Worm (Caenorhabditis elegans) whole organism, midembryonic: ENCODE data around the gene B0391.14.

Experiments
- klf-2 ChIP-seq: fragments of 200-800 bp; sonication (Bioruptor generic); conservative IDR thresholded peaks from 2 replicates; pipeline ENCODE4 v1.3.6; 2022; ENCODE audit warnings: missing genetic modification reagents, missing genetic modification characterization, missing compliant biosample characterization
- med-1 ChIP-seq: sonication (generic microtip); optimal IDR thresholded peaks from 2 replicates; lab custom pipeline; 2017; ENCODE audit warnings: missing genetic modification characterization, mild to moderate bottlenecking, missing compliant biosample characterization, antibody characterized with exemption, missing genetic modification reagents; ENCODE audit not compliant: insufficient read depth
- ref-1 ChIP-seq: fragments of 200-800 bp; sonication (Bioruptor generic); conservative IDR thresholded peaks from 2 replicates; pipeline ENCODE4 v1.3.6; 2022; ENCODE audit warnings: missing genetic modification reagents, missing genetic modification characterization, missing compliant biosample characterization
- ztf-29 ChIP-seq: fragments of 200-800 bp; sonication (Bioruptor generic); IDR thresholded peaks from 2 replicates; pipeline ENCODE4 v1.3.6; 2022; ENCODE audit warnings: missing genetic modification reagents, missing genetic modification characterization, missing compliant biosample characterization

- TF ChIP-seq klf-2 (GFP tag; lab: Robert Waterston, UW) (no peak), ref-1 (GFP tag; lab: Robert Waterston, UW) (no peak), ztf-29 (GFP tag; lab: Robert Waterston, UW) (no peak), med-1 (GFP tag; lab: Kevin White, UChicago) (no peak)
Observed at ce11 chrV:15559729-15560128, 39.9 kb downstream of the B0391.14 start.
